Worm (Caenorhabditis elegans) whole organism, young adult: Measurements from ENCODE around the gene F32D8.11.

Experiments
- F22D6.2 ChIP-seq: sonication (generic microtip); optimal IDR thresholded peaks from 2 replicates; lab custom pipeline; 2016; ENCODE audit warnings: mild to moderate bottlenecking, missing genetic modification characterization, missing compliant biosample characterization
- F23B12.7 ChIP-seq: sonication (generic microtip); optimal IDR thresholded peaks from 2 replicates; lab custom pipeline; 2017; ENCODE audit warnings: missing genetic modification characterization, mild to moderate bottlenecking, missing compliant biosample characterization, antibody characterized with exemption, moderate library complexity; ENCODE audit not compliant: insufficient read depth
- F37B4.10 ChIP-seq: fragments of 200-800 bp; sonication (Bioruptor generic); IDR thresholded peaks from 2 replicates; pipeline ENCODE4 v1.3.6; 2022; ENCODE audit warnings: missing genetic modification characterization, missing compliant biosample characterization
- F49E8.2 ChIP-seq: sonication (generic microtip); optimal IDR thresholded peaks from 3 replicates; lab custom pipeline; 2017; ENCODE audit warnings: missing genetic modification characterization, mild to moderate bottlenecking, missing compliant biosample characterization, antibody characterized with exemption, moderate library complexity; ENCODE audit not compliant: insufficient read depth
- F55B11.4 ChIP-seq: sonication (generic microtip); optimal IDR thresholded peaks from 2 replicates; lab custom pipeline; 2016; ENCODE audit warnings: missing compliant biosample characterization, missing genetic modification characterization, borderline replicate concordance; ENCODE audit not compliant: insufficient read depth
- K11D2.4 ChIP-seq: fragments of 200-800 bp; sonication (Bioruptor generic); IDR thresholded peaks from 2 replicates; pipeline ENCODE4 v1.3.6; 2022; ENCODE audit warnings: missing genetic modification reagents, missing genetic modification characterization, missing compliant biosample characterization
- Y56A3A.18 ChIP-seq: fragments of 200-800 bp; sonication (Bioruptor generic); IDR thresholded peaks from 2 replicates; pipeline ENCODE4 v1.3.6; 2022; ENCODE audit warnings: missing genetic modification reagents, missing genetic modification characterization, missing compliant biosample characterization
- Y67H2A.10 ChIP-seq: fragments of 200-800 bp; sonication (Bioruptor generic); conservative IDR thresholded peaks from 2 replicates; pipeline ENCODE4 v1.3.6; 2022; ENCODE audit warnings: missing genetic modification reagents, missing genetic modification characterization, missing compliant biosample characterization
- Y95B8A.8 ChIP-seq: fragments of 200-800 bp; sonication (Bioruptor generic); IDR thresholded peaks from 2 replicates; pipeline ENCODE4 v1.3.6; 2022; ENCODE audit warnings: missing genetic modification reagents, missing genetic modification characterization, missing compliant biosample characterization
- ama-1 ChIP-seq, 3 experiments: fragments of 150-350 bp in 1 of 3; sonication (generic microtip) in 2 of 3; optimal IDR thresholded peaks; 2 replicates each; lab custom pipeline; 2014 to 2018; ENCODE audit warnings: missing biosample characterization in 2 of 3, missing genetic modification characterization in 2 of 3, missing genetic modification reagents in 2 of 3
- atf-7 ChIP-seq: sonication (generic microtip); optimal IDR thresholded peaks from 2 replicates; lab custom pipeline; 2017; ENCODE audit warnings: mild to moderate bottlenecking, missing genetic modification characterization, missing compliant biosample characterization
- athp-1 ChIP-seq: sonication (generic microtip); optimal IDR thresholded peaks from 2 replicates; lab custom pipeline; 2017; ENCODE audit warnings: mild to moderate bottlenecking, missing genetic modification characterization, missing compliant biosample characterization
- bed-1 ChIP-seq: fragments of 200-800 bp; sonication (Bioruptor generic); IDR thresholded peaks from 2 replicates; pipeline ENCODE4 v1.3.6; 2022; ENCODE audit warnings: missing genetic modification reagents, missing genetic modification characterization, missing compliant biosample characterization
- ccch-3 ChIP-seq: fragments of 200-800 bp; sonication (Bioruptor generic); optimal IDR thresholded peaks from 2 replicates; lab custom pipeline; 2018; ENCODE audit warnings: mild to moderate bottlenecking, missing genetic modification characterization, missing compliant biosample characterization
- ceh-100 ChIP-seq: fragments of 200-800 bp; sonication (Bioruptor generic); IDR thresholded peaks from 2 replicates; pipeline ENCODE4 v1.3.6; 2022; ENCODE audit warnings: missing genetic modification reagents, missing genetic modification characterization, missing compliant biosample characterization
- ceh-27 ChIP-seq: fragments of 200-800 bp; sonication (Bioruptor generic); optimal IDR thresholded peaks from 2 replicates; lab custom pipeline; 2018; ENCODE audit warnings: mild to moderate bottlenecking, missing genetic modification characterization, moderate library complexity, missing compliant biosample characterization
- ceh-40 ChIP-seq: fragments of 200-800 bp; sonication (Bioruptor generic); IDR thresholded peaks from 2 replicates; pipeline ENCODE4 v1.3.6; 2022; ENCODE audit warnings: missing genetic modification characterization, missing compliant biosample characterization
- ceh-58 ChIP-seq: fragments of 200-800 bp; sonication (Bioruptor generic); IDR thresholded peaks from 2 replicates; pipeline ENCODE4 v1.3.6; 2022; ENCODE audit warnings: missing genetic modification characterization, missing compliant biosample characterization
- ceh-79 ChIP-seq: sonication (generic microtip); optimal IDR thresholded peaks from 2 replicates; lab custom pipeline; 2017; ENCODE audit warnings: mild to moderate bottlenecking, missing genetic modification characterization, missing compliant biosample characterization
- ceh-91 ChIP-seq: fragments of 200-800 bp; sonication (Bioruptor generic); IDR thresholded peaks from 2 replicates; pipeline ENCODE4 v1.3.6; 2022; ENCODE audit warnings: missing genetic modification reagents, missing genetic modification characterization, missing compliant biosample characterization
- die-1 ChIP-seq: sonication (generic microtip); optimal IDR thresholded peaks from 2 replicates; lab custom pipeline; 2016; ENCODE audit warnings: missing genotype, mild to moderate bottlenecking, missing genetic modification characterization, missing compliant biosample characterization
- dpff-1 ChIP-seq: sonication (generic microtip); optimal IDR thresholded peaks from 2 replicates; lab custom pipeline; 2017; ENCODE audit warnings: mild to moderate bottlenecking, missing genetic modification characterization, missing compliant biosample characterization
- dpl-1 ChIP-seq: fragments of 150-350 bp; optimal IDR thresholded peaks from 2 replicates; lab custom pipeline; 2014; ENCODE audit warnings: missing biosample characterization, missing genetic modification reagents, missing genetic modification characterization
- efl-1 ChIP-seq: fragments of 150-350 bp; optimal IDR thresholded peaks from 2 replicates; lab custom pipeline; 2014; ENCODE audit warnings: missing biosample characterization, missing genetic modification reagents, missing genetic modification characterization
- ets-4 ChIP-seq: fragments of 200-800 bp; sonication (Bioruptor generic); optimal IDR thresholded peaks from 2 replicates; lab custom pipeline; 2018; ENCODE audit warnings: mild to moderate bottlenecking, missing genetic modification characterization, missing compliant biosample characterization
- fkh-3 ChIP-seq: sonication (generic microtip); optimal IDR thresholded peaks from 2 replicates; lab custom pipeline; 2016; ENCODE audit warnings: mild to moderate bottlenecking, missing genetic modification characterization, missing compliant biosample characterization
- gei-17 ChIP-seq: fragments of 200-800 bp; sonication (Bioruptor generic); optimal IDR thresholded peaks from 2 replicates; lab custom pipeline; 2018; ENCODE audit warnings: mild to moderate bottlenecking, missing genetic modification characterization, missing compliant biosample characterization
- hrde-1 ChIP-seq: sonication (generic microtip); optimal IDR thresholded peaks from 2 replicates; lab custom pipeline; 2016; ENCODE audit warnings: missing genetic modification characterization, mild to moderate bottlenecking, missing compliant biosample characterization, moderate library complexity, missing genotype, missing genetic modification reagents, borderline replicate concordance
- let-526 ChIP-seq: fragments of 200-800 bp; sonication (Bioruptor generic); IDR thresholded peaks from 2 replicates; pipeline ENCODE4 v1.3.6; 2022; ENCODE audit warnings: missing genetic modification reagents, missing genetic modification characterization, missing compliant biosample characterization
- let-607 ChIP-seq, 2 experiments: fragments of 200-800 bp in 1 of 2; sonication (Bioruptor generic) in 1 of 2; sonication (generic microtip) in 1 of 2; optimal IDR thresholded peaks; 2 replicates each; lab custom pipeline; 2016 to 2018; ENCODE audit warnings: mild to moderate bottlenecking in 2 of 2, missing compliant biosample characterization in 2 of 2, missing genetic modification characterization in 2 of 2, moderate library complexity in 2 of 2, missing genotype in 1 of 2
- lin-40 ChIP-seq: sonication (generic microtip); optimal IDR thresholded peaks from 2 replicates; lab custom pipeline; 2016; ENCODE audit warnings: missing genetic modification characterization, mild to moderate bottlenecking, missing compliant biosample characterization, missing genotype, missing genetic modification reagents
- lin-54 ChIP-seq: fragments of 200-800 bp; sonication (Bioruptor generic); optimal IDR thresholded peaks from 2 replicates; lab custom pipeline; 2018; ENCODE audit warnings: mild to moderate bottlenecking, missing genetic modification characterization, missing compliant biosample characterization
- madf-10 ChIP-seq: sonication (generic microtip); optimal IDR thresholded peaks from 2 replicates; lab custom pipeline; 2016; ENCODE audit warnings: mild to moderate bottlenecking, missing genetic modification characterization, missing compliant biosample characterization
- nhr-90 ChIP-seq: sonication (generic microtip); optimal IDR thresholded peaks from 2 replicates; lab custom pipeline; 2016; ENCODE audit warnings: missing genotype, mild to moderate bottlenecking, missing genetic modification characterization, missing compliant biosample characterization
- rcor-1 ChIP-seq: fragments of 200-800 bp; sonication (Bioruptor generic); IDR thresholded peaks from 2 replicates; pipeline ENCODE4 v1.3.6; 2022; ENCODE audit warnings: missing genetic modification reagents, missing genetic modification characterization, missing compliant biosample characterization
- sea-2 ChIP-seq: fragments of 200-800 bp; sonication (Bioruptor generic); IDR thresholded peaks from 2 replicates; pipeline ENCODE4 v1.3.6; 2022; ENCODE audit warnings: missing genetic modification characterization, missing compliant biosample characterization
- snpc-1.1 ChIP-seq: sonication (generic microtip); optimal IDR thresholded peaks from 2 replicates; lab custom pipeline; 2017; ENCODE audit warnings: missing genetic modification characterization, mild to moderate bottlenecking, missing compliant biosample characterization, antibody characterized with exemption, moderate library complexity, missing genotype, missing genetic modification reagents; ENCODE audit not compliant: insufficient read depth
- somi-1 ChIP-seq: fragments of 200-800 bp; sonication (Bioruptor generic); optimal IDR thresholded peaks from 2 replicates; lab custom pipeline; 2018; ENCODE audit warnings: mild to moderate bottlenecking, missing genetic modification characterization, missing compliant biosample characterization
- tbx-9 ChIP-seq: sonication (generic microtip); optimal IDR thresholded peaks from 2 replicates; lab custom pipeline; 2016; ENCODE audit warnings: borderline replicate concordance, missing genetic modification characterization, inconsistent platforms, missing compliant biosample characterization
- tlf-1 ChIP-seq: fragments of 200-800 bp; sonication (Bioruptor generic); optimal IDR thresholded peaks from 2 replicates; lab custom pipeline; 2018; ENCODE audit warnings: mild to moderate bottlenecking, missing genetic modification characterization, missing compliant biosample characterization
- unc-130 ChIP-seq: sonication (generic microtip); optimal IDR thresholded peaks from 2 replicates; lab custom pipeline; 2016; ENCODE audit warnings: missing genetic modification reagents, missing genetic modification characterization, missing compliant biosample characterization
- unc-62 ChIP-seq: fragments of 150-350 bp; optimal IDR thresholded peaks from 2 replicates; lab custom pipeline; 2014; ENCODE audit warnings: missing biosample characterization, missing genetic modification reagents, missing genetic modification characterization
- zfh-2 ChIP-seq: fragments of 200-800 bp; sonication (Bioruptor generic); conservative IDR thresholded peaks from 2 replicates; pipeline ENCODE4 v1.3.6; 2022; ENCODE audit warnings: missing genetic modification reagents, missing genetic modification characterization, missing compliant biosample characterization
- zim-3 ChIP-seq: sonication (generic microtip); optimal IDR thresholded peaks from 2 replicates; lab custom pipeline; 2017; ENCODE audit warnings: mild to moderate bottlenecking, missing genetic modification characterization, moderate library complexity, missing compliant biosample characterization
- ztf-18 ChIP-seq: sonication (generic microtip); optimal IDR thresholded peaks from 2 replicates; lab custom pipeline; 2016; ENCODE audit warnings: missing genotype, mild to moderate bottlenecking, missing genetic modification characterization, missing compliant biosample characterization
- ztf-28 ChIP-seq: fragments of 200-800 bp; sonication (Bioruptor generic); IDR thresholded peaks from 2 replicates; pipeline ENCODE4 v1.3.6; 2022; ENCODE audit warnings: missing genetic modification reagents, missing genetic modification characterization, missing compliant biosample characterization
- ztf-3 ChIP-seq: fragments of 200-800 bp; sonication (Bioruptor generic); optimal IDR thresholded peaks from 2 replicates; lab custom pipeline; 2018; ENCODE audit warnings: mild to moderate bottlenecking, missing genetic modification characterization, missing compliant biosample characterization

The F32D8.11 gene

DNA sequence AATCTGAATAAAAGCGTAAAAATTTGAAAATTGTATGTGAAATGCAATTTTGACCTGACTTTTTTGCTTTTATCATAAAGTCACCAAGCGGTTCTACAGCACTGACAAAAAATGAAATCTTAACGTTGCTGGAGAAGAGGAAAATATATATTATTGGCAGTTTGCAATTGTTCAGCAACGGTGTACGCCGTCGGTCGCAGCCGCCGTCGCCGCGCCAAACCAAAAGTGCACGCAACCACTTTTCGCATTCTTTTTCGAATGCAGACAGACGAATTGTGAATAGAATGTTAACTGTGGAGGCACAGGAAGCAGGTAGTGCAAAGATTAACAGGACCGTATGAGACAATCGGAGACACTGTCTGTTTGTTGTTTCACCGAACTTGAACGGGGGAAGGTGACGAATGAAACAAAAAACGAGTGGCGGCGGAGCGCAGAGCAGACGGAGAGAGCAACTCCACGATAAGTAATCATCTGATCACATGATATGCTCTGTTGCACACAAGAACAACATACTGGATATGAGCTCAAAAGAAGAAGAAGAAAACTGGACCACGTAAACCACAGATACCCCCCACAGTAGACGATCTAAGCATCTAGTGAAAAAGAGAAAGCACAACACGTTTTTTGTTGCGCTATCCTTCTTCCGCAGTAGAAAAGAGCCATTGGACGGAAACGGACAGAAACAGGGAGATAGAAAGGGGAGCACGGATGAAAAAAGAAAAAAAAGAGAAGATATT is 31.9 kb downstream of the F32D8.11 start:
- no peak for TF ChIP-seq ets-4 (GFP tag; lab: Kevin White, UChicago)
- no peak for TF ChIP-seq F22D6.2 (tag; lab: Kevin White, UChicago)
- no peak for TF ChIP-seq somi-1 (GFP tag; lab: Kevin White, UChicago)
- TF ChIP-seq let-607 (tag; optimal IDR thresholded peaks at IDR 0.05; lab: Kevin White, UChicago), result no peak
- no peak for TF ChIP-seq lin-40
- no peak for TF ChIP-seq efl-1
- TF ChIP-seq ceh-79 (tag; lab: Kevin White, UChicago), result no peak
- TF ChIP-seq ztf-3 (GFP tag; lab: Kevin White, UChicago), result no peak
- no peak for TF ChIP-seq zim-3
- TF ChIP-seq nhr-90 (tag; lab: Kevin White, UChicago), result no peak
- no peak for TF ChIP-seq snpc-1.1 (tag; lab: Kevin White, UChicago)
- no peak for TF ChIP-seq Y95B8A.8 (GFP tag; lab: Robert Waterston, UW)
- no peak; the same call in 1 of the 2 replicates for TF ChIP-seq zfh-2 (GFP tag; lab: Robert Waterston, UW)
- no peak for TF ChIP-seq athp-1 (tag; lab: Kevin White, UChicago)
- TF ChIP-seq ceh-40, result no peak
- TF ChIP-seq ceh-100 (GFP tag; lab: Robert Waterston, UW), result no peak
- no peak for TF ChIP-seq atf-7 (tag; lab: Kevin White, UChicago)
- no peak for TF ChIP-seq bed-1 (GFP tag; lab: Robert Waterston, UW)
- TF ChIP-seq Y67H2A.10 (GFP tag; lab: Robert Waterston, UW), result no peak
- TF ChIP-seq unc-62, result no peak
- TF ChIP-seq F23B12.7 (tag; lab: Kevin White, UChicago), result no peak
- no peak for TF ChIP-seq ztf-28 (GFP tag; lab: Robert Waterston, UW)
- TF ChIP-seq die-1 (tag; lab: Kevin White, UChicago), result no peak
- no peak for TF ChIP-seq dpff-1 (tag; lab: Kevin White, UChicago)
- TF ChIP-seq gei-17 (GFP tag; lab: Kevin White, UChicago), result no peak
- TF ChIP-seq ztf-18 (tag; lab: Kevin White, UChicago), result no peak
- TF ChIP-seq fkh-3 (tag; lab: Kevin White, UChicago), result no peak
- TF ChIP-seq F37B4.10, result no peak
- no peak for TF ChIP-seq tbx-9
- TF ChIP-seq let-526 (GFP tag; lab: Robert Waterston, UW), result no peak
- TF ChIP-seq ceh-91 (GFP tag; lab: Robert Waterston, UW), result no peak
- TF ChIP-seq tlf-1 (GFP tag; lab: Kevin White, UChicago), result no peak
- no peak for TF ChIP-seq lin-54 (GFP tag; lab: Kevin White, UChicago)
- TF ChIP-seq madf-10, result peak; percentile 97
- no peak for TF ChIP-seq F49E8.2
- TF ChIP-seq ceh-58 (GFP tag; lab: Robert Waterston, UW), result no peak
- no peak for TF ChIP-seq F55B11.4 (tag; lab: Kevin White, UChicago)
- no peak for TF ChIP-seq sea-2
- no peak for TF ChIP-seq rcor-1 (GFP tag; lab: Robert Waterston, UW)
- TF ChIP-seq ama-1 (optimal IDR thresholded peaks at IDR 0.05; lab: Kevin White, UChicago), result no peak
- TF ChIP-seq ama-1 (GFP tag; optimal IDR thresholded peaks at IDR 0.05; lab: Kevin White, UChicago), result no peak
- TF ChIP-seq ccch-3 (GFP tag; lab: Kevin White, UChicago), result no peak
- TF ChIP-seq dpl-1 (GFP tag; lab: Kevin White, UChicago), result no peak
- no peak for TF ChIP-seq hrde-1 (tag; lab: Kevin White, UChicago)
- TF ChIP-seq ceh-27 (GFP tag; lab: Kevin White, UChicago), result no peak
- TF ChIP-seq unc-130 (GFP tag; lab: Kevin White, UChicago), result no peak
- no peak for TF ChIP-seq Y56A3A.18 (GFP tag; lab: Robert Waterston, UW)
- peak; percentile 65; the same call in 1 of the 2 replicates for TF ChIP-seq K11D2.4 (GFP tag; lab: Robert Waterston, UW)
